Fruit fly (Drosophila melanogaster): ENCODE measurements around the gene hook.

DNA sequence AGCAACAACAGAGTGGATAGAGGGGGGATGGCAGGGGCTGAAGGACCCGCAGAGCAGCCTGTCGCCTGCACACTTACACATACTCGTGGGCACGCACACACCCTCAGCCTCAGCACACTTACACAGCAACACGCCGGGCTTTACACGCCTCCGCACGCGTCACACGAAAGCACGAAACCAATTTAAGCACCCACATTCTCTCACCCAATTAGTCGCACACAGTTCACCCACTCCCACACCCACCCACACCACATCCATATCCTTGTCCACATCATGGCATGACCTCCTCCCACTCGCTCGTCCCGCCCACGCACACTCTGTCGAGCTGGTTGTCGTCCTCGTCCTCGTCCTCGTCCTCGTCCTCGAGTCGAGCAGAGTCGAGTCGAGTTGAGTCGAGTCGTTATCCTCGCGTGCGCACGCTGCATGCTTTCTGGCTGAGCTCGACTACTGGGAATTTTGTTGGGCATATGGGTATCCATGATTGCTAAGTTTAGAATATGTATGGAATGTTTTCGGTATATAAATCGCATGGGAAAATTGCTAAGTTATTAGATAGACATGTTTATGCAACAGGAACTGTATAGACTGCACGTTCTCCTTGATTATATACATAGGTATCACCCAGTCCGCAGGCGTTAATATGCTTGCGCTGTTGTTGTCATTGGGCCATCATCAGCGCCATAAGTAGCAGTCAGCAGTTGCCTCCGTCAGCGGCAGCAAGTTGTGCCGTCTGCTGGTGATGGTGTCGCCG lies 21.2 kb downstream of the hook start:
- TF ChIP-seq h (optimal IDR thresholded peaks at IDR 0.05) (no peak), ttk (optimal IDR thresholded peaks at IDR 0.05) (no peak), psq (optimal IDR thresholded peaks at IDR 0.05) (no peak)

Measured in Kc167 (cell line).